Worm (Caenorhabditis elegans): ENCODE measurements around the gene srt-33.

DNA sequence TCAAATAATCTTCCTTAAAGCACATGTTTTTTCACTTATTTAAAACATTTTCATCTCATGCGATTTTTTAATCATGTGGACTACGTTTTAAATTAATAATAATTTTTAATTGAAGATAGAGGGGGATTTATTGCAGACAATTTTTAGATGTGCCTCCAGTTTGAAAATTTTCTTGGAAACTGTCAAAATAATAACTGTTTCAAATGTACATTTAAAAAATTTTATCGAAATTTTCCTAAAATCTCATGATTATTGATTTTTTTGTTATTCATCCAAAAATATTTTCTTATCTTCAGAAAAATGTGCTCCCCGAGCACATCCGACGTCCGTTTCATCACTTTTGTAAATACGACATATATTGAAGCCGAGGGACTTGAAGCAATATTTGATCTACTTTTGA, 22.9 kb downstream of the srt-33 start, which contains the start of gene sre-8:
- TF ChIP-seq ceh-9 (tag; optimal IDR thresholded peaks at IDR 0.05) = no peak
- TF ChIP-seq fkh-10 (GFP tag; optimal IDR thresholded peaks at IDR 0.05) = no peak
- TF ChIP-seq ZK546.5 (tag; optimal IDR thresholded peaks at IDR 0.05) = no peak
